Worm (Caenorhabditis elegans): ENCODE measurements around the gene T01C8.2.

ce11 chrX:16787152-16787551 lies 914 bp downstream of the T01C8.2 start:
- TF ChIP-seq dpl-1 (GFP tag; optimal IDR thresholded peaks at IDR 0.05) (no peak), rcor-1 (GFP tag; IDR thresholded peaks at IDR 0.05) (no peak), attf-6 (GFP tag; IDR thresholded peaks at IDR 0.05) (no peak), unc-62 (GFP tag; optimal IDR thresholded peaks at IDR 0.05) (no peak), F10E7.11 (tag; optimal IDR thresholded peaks at IDR 0.05) (no peak), attf-5 (GFP tag; optimal IDR thresholded peaks at IDR 0.05) (no peak), snpc-4 (GFP tag; optimal IDR thresholded peaks at IDR 0.05) (no peak), snpc-4 (tag; optimal IDR thresholded peaks at IDR 0.05) (no peak), cebp-2 (GFP tag; IDR thresholded peaks at IDR 0.05) (no peak), ztf-6 (GFP tag; IDR thresholded peaks at IDR 0.05) (no peak), hsf-1 (GFP tag; IDR thresholded peaks at IDR 0.05) (no peak), madf-6 (GFP tag; IDR thresholded peaks at IDR 0.05) (no peak), B0261.1 (tag; optimal IDR thresholded peaks at IDR 0.05) (no peak), ztf-3 (GFP tag; optimal IDR thresholded peaks at IDR 0.05) (no peak)
